Worm (Caenorhabditis elegans) whole organism, midembryonic: ENCODE results near the gene lgc-23.

Experiments
- cog-1 ChIP-seq: sonication (generic microtip); optimal IDR thresholded peaks from 2 replicates; lab custom pipeline; 2016; ENCODE audit warnings: missing genetic modification characterization, missing compliant biosample characterization
- klf-2 ChIP-seq: fragments of 200-800 bp; sonication (Bioruptor generic); conservative IDR thresholded peaks from 2 replicates; pipeline ENCODE4 v1.3.6; 2022; ENCODE audit warnings: missing genetic modification reagents, missing genetic modification characterization, missing compliant biosample characterization

DNA sequence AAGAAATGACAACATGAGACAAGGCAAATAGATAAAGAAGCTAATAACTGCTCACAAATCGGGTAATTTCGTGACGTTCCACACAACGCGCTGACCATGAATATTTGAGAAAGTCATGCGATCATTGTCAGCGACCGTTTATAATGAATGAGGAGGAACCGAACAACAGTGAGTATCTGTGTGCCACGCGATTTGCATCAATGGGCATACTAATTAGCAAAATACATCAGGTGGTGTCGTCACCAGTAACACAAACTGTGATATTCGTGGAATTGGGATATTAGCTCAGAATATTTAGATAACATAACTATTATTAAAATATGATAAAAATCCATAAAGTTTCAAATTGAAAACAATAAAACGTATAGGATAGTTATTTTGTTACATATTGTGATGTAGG lies 30.3 kb upstream of the lgc-23 start:
- TF ChIP-seq cog-1, result no peak
- TF ChIP-seq klf-2 (GFP tag; lab: Robert Waterston, UW), result no peak
